Fruit fly (Drosophila melanogaster) whole organism: ENCODE measurements around the gene CG15734.

Source experiments
- CG8478 ChIP-seq: fragments of >200 bp; optimal IDR thresholded peaks from 2 replicates; lab custom pipeline; 2018; ENCODE audit warnings: inconsistent platforms
- Dll ChIP-seq: fragments of >200 bp; optimal IDR thresholded peaks from 2 replicates; lab custom pipeline; 2017
- EcR ChIP-seq, 2 experiments: fragments of >200 bp; optimal IDR thresholded peaks; 2 replicates each; lab custom pipeline; 2017; ENCODE audit warnings: missing biosample characterization in 2 of 2, missing genetic modification characterization in 2 of 2, missing genetic modification reagents in 2 of 2
- pan ChIP-seq: fragments of >200 bp; optimal IDR thresholded peaks from 2 replicates; lab custom pipeline; 2017
- psq ChIP-seq: fragments of >200 bp; optimal IDR thresholded peaks from 2 replicates; lab custom pipeline; 2017
- usp ChIP-seq: fragments of >200 bp; optimal IDR thresholded peaks from 2 replicates; lab custom pipeline; 2017; ENCODE audit warnings: missing biosample characterization, missing genetic modification characterization, mixed read lengths

DNA sequence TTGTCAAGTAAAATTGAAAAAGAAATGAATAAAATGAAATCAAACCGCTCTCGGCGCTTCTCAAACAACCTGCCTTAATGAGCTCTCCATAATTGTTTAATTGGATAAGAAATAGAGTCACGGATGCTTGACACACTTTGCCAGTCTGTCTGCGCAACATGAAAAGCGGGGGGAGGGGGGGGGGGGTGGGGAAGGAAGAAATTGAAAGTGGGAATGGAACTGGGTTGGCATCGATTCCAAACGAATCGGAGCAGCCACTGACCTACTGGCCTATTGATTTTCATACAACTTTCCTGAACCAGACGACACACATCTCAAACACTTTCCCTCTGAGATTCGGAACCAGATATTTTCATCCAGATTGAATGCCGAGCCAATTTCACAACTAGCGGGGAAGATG lies 20.1 kb upstream of the CG15734 start, which contains the start of gene CG2750:
- TF ChIP-seq psq (lab: Kevin White, UChicago), result no peak
- TF ChIP-seq Dll (lab: Kevin White, UChicago), result no peak
- TF ChIP-seq usp (GFP tag; lab: Kevin White, UChicago), result no peak
- no peak for TF ChIP-seq CG8478 (lab: Kevin White, UChicago)
- no peak for TF ChIP-seq pan (lab: Kevin White, UChicago)
- TF ChIP-seq EcR (GFP tag; optimal IDR thresholded peaks at IDR 0.05; lab: Kevin White, UChicago), result no peak
